Worm (Caenorhabditis elegans) whole organism, late embryonic: ENCODE measurements around the gene Y37E11AM.3.

Source experiments
- ama-1 ChIP-seq: fragments of 150-350 bp; optimal IDR thresholded peaks from 2 replicates; lab custom pipeline; 2014
- ets-4 ChIP-seq: sonication (generic microtip); optimal IDR thresholded peaks from 2 replicates; lab custom pipeline; 2016; ENCODE audit warnings: missing genetic modification characterization, missing compliant biosample characterization
- nhr-11 ChIP-seq: fragments of 150-350 bp; optimal IDR thresholded peaks from 2 replicates; lab custom pipeline; 2014; ENCODE audit warnings: missing biosample characterization, missing genetic modification characterization

- TF ChIP-seq nhr-11 (no peak), ama-1 (no peak), ets-4 (tag; lab: Kevin White, UChicago) (no peak)
Observed at ce11 chrIV:3668603-3669002, 50.4 kb downstream of the Y37E11AM.3 start, which contains the start of gene fmil-1.
